Worm (Caenorhabditis elegans): ENCODE measurements around the gene sra-8.

sra-8 gene

ce11 chrII:9540723-9541122, 3.2 kb downstream of the sra-8 start, which contains the start of gene sra-3:
sra-3 (minus strand) TSS chrII:9540823.
- TF ChIP-seq cnd-1 (tag; optimal IDR thresholded peaks at IDR 0.05) = no peak
- TF ChIP-seq flh-1 (GFP tag; optimal IDR thresholded peaks at IDR 0.05) = no peak
- TF ChIP-seq hlh-1 (tag; optimal IDR thresholded peaks at IDR 0.05) = no peak
- TF ChIP-seq lin-32 (GFP tag; optimal IDR thresholded peaks at IDR 0.05) = no peak
- no peak for TF ChIP-seq nhr-2 (tag; optimal IDR thresholded peaks at IDR 0.05)
- no peak for TF ChIP-seq pha-4 (tag; optimal IDR thresholded peaks at IDR 0.05)
- TF ChIP-seq mab-5 (tag; optimal IDR thresholded peaks at IDR 0.05) = no peak
- TF ChIP-seq elt-3 (tag; optimal IDR thresholded peaks at IDR 0.05) = no peak
- no peak for TF ChIP-seq sem-2 (GFP tag; optimal IDR thresholded peaks at IDR 0.05)
- no peak for TF ChIP-seq drap-1 (GFP tag; optimal IDR thresholded peaks at IDR 0.05)
- TF ChIP-seq elt-1 (tag; optimal IDR thresholded peaks at IDR 0.05; ENCODE audit: borderline replicate concordance, insufficient read depth) = no peak
- no peak for TF ChIP-seq ceh-83 (GFP tag; optimal IDR thresholded peaks at IDR 0.05)
- TF ChIP-seq lin-13 (tag; optimal IDR thresholded peaks at IDR 0.05) = no peak
- no peak for TF ChIP-seq unc-39 (tag; optimal IDR thresholded peaks at IDR 0.05)
- no peak for TF ChIP-seq blmp-1 (tag; optimal IDR thresholded peaks at IDR 0.05)
- TF ChIP-seq ham-2 (GFP tag; optimal IDR thresholded peaks at IDR 0.05) = no peak
- no peak for TF ChIP-seq ces-1 (GFP tag; optimal IDR thresholded peaks at IDR 0.05)
- no peak for TF ChIP-seq nhr-12 (tag; optimal IDR thresholded peaks at IDR 0.05)

- TF ChIP-seq M03D4.4 (tag; optimal IDR thresholded peaks at IDR 0.05) = no peak
- no peak for TF ChIP-seq nhr-12 (tag; optimal IDR thresholded peaks at IDR 0.05)
- TF ChIP-seq sem-2 (GFP tag; optimal IDR thresholded peaks at IDR 0.05) = no peak
- no peak for TF ChIP-seq ceh-43 (GFP tag; optimal IDR thresholded peaks at IDR 0.05)
- no peak for TF ChIP-seq elt-1 (tag; optimal IDR thresholded peaks at IDR 0.05; ENCODE audit: borderline replicate concordance, insufficient read depth)
- no peak for TF ChIP-seq snpc-4 (tag; optimal IDR thresholded peaks at IDR 0.05)
- no peak for TF ChIP-seq mep-1 (tag; optimal IDR thresholded peaks at IDR 0.05)
- no peak for TF ChIP-seq pha-4 (tag; optimal IDR thresholded peaks at IDR 0.05)
- TF ChIP-seq ham-2 (GFP tag; optimal IDR thresholded peaks at IDR 0.05) = no peak
- TF ChIP-seq nhr-2 (tag; optimal IDR thresholded peaks at IDR 0.05) = no peak
These were observed 5.3 kb downstream of the sra-8 start, which contains the start of gene sra-4 for ce11 chrII:9542785-9543184. sra-4 (minus strand) TSS chrII:9542885.

- TF ChIP-seq lin-32 (GFP tag; optimal IDR thresholded peaks at IDR 0.05) = no peak
- TF ChIP-seq bed-3 (GFP tag; optimal IDR thresholded peaks at IDR 0.05) = no peak
- no peak for TF ChIP-seq unc-39 (tag; optimal IDR thresholded peaks at IDR 0.05)
- no peak for TF ChIP-seq mab-5 (tag; optimal IDR thresholded peaks at IDR 0.05)
- no peak for TF ChIP-seq drap-1 (GFP tag; optimal IDR thresholded peaks at IDR 0.05)
- TF ChIP-seq nhr-237 (tag; optimal IDR thresholded peaks at IDR 0.05) = no peak
- TF ChIP-seq sptf-1 (tag; optimal IDR thresholded peaks at IDR 0.05) = no peak
- no peak for TF ChIP-seq ceh-39 (tag; optimal IDR thresholded peaks at IDR 0.05)
- no peak for TF ChIP-seq elt-1 (tag; optimal IDR thresholded peaks at IDR 0.05; ENCODE audit: borderline replicate concordance, insufficient read depth)
- TF ChIP-seq mep-1 (tag; optimal IDR thresholded peaks at IDR 0.05) = no peak
- no peak for TF ChIP-seq ztf-11 (tag; optimal IDR thresholded peaks at IDR 0.05)
- no peak for TF ChIP-seq nhr-2 (tag; optimal IDR thresholded peaks at IDR 0.05)
- no peak for TF ChIP-seq lin-13 (tag; optimal IDR thresholded peaks at IDR 0.05)
- no peak for TF ChIP-seq mls-2 (tag; optimal IDR thresholded peaks at IDR 0.05)
- no peak for TF ChIP-seq zip-8 (tag; optimal IDR thresholded peaks at IDR 0.05)
These were observed 6.9 kb downstream of the sra-8 start, which contains the start of gene sra-7 for ce11 chrII:9544386-9544785. sra-7 (plus strand) TSS chrII:9544686.

- TF ChIP-seq mab-5 (tag; optimal IDR thresholded peaks at IDR 0.05) (no peak), ceh-83 (GFP tag; optimal IDR thresholded peaks at IDR 0.05) (no peak), mep-1 (tag; optimal IDR thresholded peaks at IDR 0.05) (no peak), drap-1 (GFP tag; optimal IDR thresholded peaks at IDR 0.05) (no peak), ceh-39 (tag; optimal IDR thresholded peaks at IDR 0.05) (no peak), pha-4 (tag; optimal IDR thresholded peaks at IDR 0.05) (no peak), elt-1 (tag; optimal IDR thresholded peaks at IDR 0.05; ENCODE audit: borderline replicate concordance, insufficient read depth) (no peak), elt-3 (tag; optimal IDR thresholded peaks at IDR 0.05) (no peak), M03D4.4 (tag; optimal IDR thresholded peaks at IDR 0.05) (no peak), nhr-28 (tag; optimal IDR thresholded peaks at IDR 0.05) (no peak), unc-120 (tag; optimal IDR thresholded peaks at IDR 0.05; ENCODE audit: poor library complexity, severe bottlenecking) (no peak), blmp-1 (tag; optimal IDR thresholded peaks at IDR 0.05) (no peak), sptf-1 (tag; optimal IDR thresholded peaks at IDR 0.05) (no peak), flh-1 (GFP tag; optimal IDR thresholded peaks at IDR 0.05) (no peak), unc-39 (tag; optimal IDR thresholded peaks at IDR 0.05) (no peak), nhr-12 (tag; optimal IDR thresholded peaks at IDR 0.05) (no peak), hlh-1 (tag; optimal IDR thresholded peaks at IDR 0.05) (no peak), snpc-4 (tag; optimal IDR thresholded peaks at IDR 0.05) (no peak)
These were observed 13.2 kb downstream of the sra-8 start, which contains the start of gene sra-6 for ce11 chrII:9550718-9551117. sra-6 (minus strand) TSS chrII:9550818.
